Fruit fly (Drosophila melanogaster) Kc167 (cell line): Measurements from ENCODE around the gene Ugt37C2.

Source experiments
- Myc ChIP-seq: fragments of >200 bp; optimal IDR thresholded peaks from 2 replicates; lab custom pipeline; 2017; ENCODE audit warnings: missing external identifiers
- Sin3A ChIP-seq: fragments of >200 bp; optimal IDR thresholded peaks from 2 replicates; lab custom pipeline; 2018; ENCODE audit warnings: missing external identifiers
- h ChIP-seq: fragments of >200 bp; optimal IDR thresholded peaks from 3 replicates; lab custom pipeline; 2018; ENCODE audit warnings: missing external identifiers
- psq ChIP-seq: fragments of >200 bp; optimal IDR thresholded peaks from 2 replicates; lab custom pipeline; 2017; ENCODE audit warnings: missing external identifiers
- ttk ChIP-seq: sonication (Bioruptor generic); optimal IDR thresholded peaks from 2 replicates; lab custom pipeline; 2017; ENCODE audit warnings: missing external identifiers

- TF ChIP-seq psq (lab: Kevin White, UChicago) (no peak), Sin3A (lab: Kevin White, UChicago) (no peak), h (lab: Kevin White, UChicago) (no peak), ttk (lab: Kevin White, UChicago) (no peak), Myc (lab: Kevin White, UChicago) (no peak)
Measured at dm6 chr2L:16798705-16799104, 4.7 kb downstream of the Ugt37C2 start, which contains the start of gene Ugt37D1.
